Worm (Caenorhabditis elegans) whole organism, L2 larva: ENCODE results near the gene rnp-5.

ENCODE experiments used
- C34F6.9 ChIP-seq: fragments of 150-350 bp; optimal IDR thresholded peaks from 2 replicates; lab custom pipeline; 2014; ENCODE audit warnings: missing biosample characterization, missing genetic modification characterization
- ZK546.5 ChIP-seq: sonication (generic microtip); optimal IDR thresholded peaks from 2 replicates; lab custom pipeline; 2017; ENCODE audit warnings: missing biosample characterization, missing genetic modification characterization
- alr-1 ChIP-seq: fragments of 150-350 bp; optimal IDR thresholded peaks from 2 replicates; lab custom pipeline; 2014; ENCODE audit warnings: missing biosample characterization, missing genetic modification characterization
- ama-1 ChIP-seq: fragments of 150-350 bp; optimal IDR thresholded peaks from 2 replicates; lab custom pipeline; 2018; ENCODE audit warnings: inconsistent platforms
- blmp-1 ChIP-seq: sonication (generic microtip); optimal IDR thresholded peaks from 2 replicates; lab custom pipeline; 2017; ENCODE audit warnings: missing genetic modification characterization, mild to moderate bottlenecking, missing compliant biosample characterization, antibody characterized with exemption, moderate library complexity; ENCODE audit not compliant: insufficient read depth
- ceh-16 ChIP-seq: fragments of 150-350 bp; optimal IDR thresholded peaks from 2 replicates; lab custom pipeline; 2014; ENCODE audit warnings: missing biosample characterization, missing genetic modification characterization
- ceh-82 ChIP-seq: fragments of 150-350 bp; optimal IDR thresholded peaks from 2 replicates; lab custom pipeline; 2014; ENCODE audit warnings: missing biosample characterization, missing genetic modification characterization
- crh-2 ChIP-seq: sonication (generic microtip); optimal IDR thresholded peaks from 2 replicates; lab custom pipeline; 2017; ENCODE audit warnings: missing biosample characterization, missing genetic modification characterization
- dmd-4 ChIP-seq: sonication (generic microtip); optimal IDR thresholded peaks from 2 replicates; lab custom pipeline; 2017; ENCODE audit warnings: missing biosample characterization, missing genetic modification characterization
- elt-3 ChIP-seq: sonication (generic microtip); optimal IDR thresholded peaks from 2 replicates; lab custom pipeline; 2017; ENCODE audit warnings: missing biosample characterization, missing genetic modification characterization
- fos-1 ChIP-seq: fragments of 150-350 bp; optimal IDR thresholded peaks from 2 replicates; lab custom pipeline; 2014; ENCODE audit warnings: missing biosample characterization, missing genetic modification characterization
- gmeb-1 ChIP-seq: fragments of 150-350 bp; optimal IDR thresholded peaks from 2 replicates; lab custom pipeline; 2014; ENCODE audit warnings: missing biosample characterization, missing genetic modification characterization
- lin-11 ChIP-seq: fragments of 150-350 bp; sonication (generic microtip); optimal IDR thresholded peaks from 2 replicates; lab custom pipeline; 2014; ENCODE audit warnings: missing biosample characterization, missing genetic modification characterization, inconsistent platforms, mixed read lengths
- lin-13 ChIP-seq: fragments of 150-350 bp; optimal IDR thresholded peaks from 2 replicates; lab custom pipeline; 2014; ENCODE audit warnings: missing biosample characterization, missing genetic modification reagents, missing genetic modification characterization
- lsy-2 ChIP-seq, 2 experiments: fragments of 150-350 bp in 1 of 2; sonication (generic microtip) in 1 of 2; optimal IDR thresholded peaks; 2 replicates each; lab custom pipeline; 2014 to 2017; ENCODE audit warnings: missing biosample characterization in 2 of 2, missing genetic modification characterization in 2 of 2
- mab-5 ChIP-seq: fragments of 150-350 bp; optimal IDR thresholded peaks from 2 replicates; lab custom pipeline; 2014; ENCODE audit warnings: missing biosample characterization, missing genetic modification characterization
- nhr-11 ChIP-seq: fragments of 150-350 bp; optimal IDR thresholded peaks from 2 replicates; lab custom pipeline; 2014; ENCODE audit warnings: missing biosample characterization, missing genetic modification characterization
- nhr-12 ChIP-seq: fragments of 150-350 bp; optimal IDR thresholded peaks from 2 replicates; lab custom pipeline; 2014; ENCODE audit warnings: missing biosample characterization, missing genetic modification characterization
- nhr-129 ChIP-seq: fragments of 150-350 bp; optimal IDR thresholded peaks from 2 replicates; lab custom pipeline; 2014; ENCODE audit warnings: missing biosample characterization, missing genetic modification characterization
- nhr-21 ChIP-seq: fragments of 150-350 bp; optimal IDR thresholded peaks from 2 replicates; lab custom pipeline; 2014; ENCODE audit warnings: missing biosample characterization, missing genetic modification characterization
- nhr-23 ChIP-seq: fragments of 150-350 bp; optimal IDR thresholded peaks from 2 replicates; lab custom pipeline; 2014; ENCODE audit warnings: missing biosample characterization, missing genetic modification reagents, missing genetic modification characterization
- nhr-237 ChIP-seq: fragments of 150-350 bp; optimal IDR thresholded peaks from 2 replicates; lab custom pipeline; 2014; ENCODE audit warnings: missing biosample characterization, missing genetic modification characterization
- nhr-25 ChIP-seq: fragments of 150-350 bp; sonication (generic microtip); optimal IDR thresholded peaks from 3 replicates; lab custom pipeline; 2014; ENCODE audit warnings: missing biosample characterization, missing genetic modification characterization
- nhr-6 ChIP-seq: fragments of 150-350 bp; optimal IDR thresholded peaks from 2 replicates; lab custom pipeline; 2014; ENCODE audit warnings: missing biosample characterization, missing genetic modification characterization
- nhr-77 ChIP-seq: fragments of 150-350 bp; optimal IDR thresholded peaks from 2 replicates; lab custom pipeline; 2014; ENCODE audit warnings: missing biosample characterization, missing genetic modification characterization
- skn-1 ChIP-seq: sonication (generic microtip); optimal IDR thresholded peaks from 2 replicates; lab custom pipeline; 2017; ENCODE audit warnings: missing biosample characterization, missing genetic modification characterization
- sma-3 ChIP-seq: sonication (generic microtip); optimal IDR thresholded peaks from 2 replicates; lab custom pipeline; 2016; ENCODE audit warnings: missing genetic modification reagents, missing genetic modification characterization, missing compliant biosample characterization
- sma-9 ChIP-seq, 2 experiments: fragments of 150-350 bp in 1 of 2; sonication (generic microtip) in 1 of 2; optimal IDR thresholded peaks; 2 replicates each; lab custom pipeline; 2014 to 2016; ENCODE audit warnings: missing genetic modification characterization in 2 of 2, mild to moderate bottlenecking in 1 of 2, missing biosample characterization in 1 of 2, missing compliant biosample characterization in 1 of 2, missing genetic modification reagents in 1 of 2, moderate library complexity in 1 of 2
- snpc-4 ChIP-seq: fragments of 150-350 bp; optimal IDR thresholded peaks from 2 replicates; lab custom pipeline; 2014; ENCODE audit warnings: missing biosample characterization, missing genetic modification characterization
- unc-39 ChIP-seq: fragments of 150-350 bp; optimal IDR thresholded peaks from 2 replicates; lab custom pipeline; 2014; ENCODE audit warnings: missing biosample characterization, missing genetic modification characterization
- unc-55 ChIP-seq: fragments of 150-350 bp; sonication (generic microtip); optimal IDR thresholded peaks from 3 replicates; lab custom pipeline; 2014; ENCODE audit warnings: missing biosample characterization, missing genetic modification reagents, missing genetic modification characterization
- ztf-1 ChIP-seq: fragments of 200-800 bp; sonication (Bioruptor generic); conservative IDR thresholded peaks from 2 replicates; pipeline ENCODE4 v1.3.6; 2022; ENCODE audit warnings: missing genetic modification characterization, missing compliant biosample characterization
- ztf-4 ChIP-seq: fragments of 150-350 bp; optimal IDR thresholded peaks from 2 replicates; lab custom pipeline; 2014; ENCODE audit warnings: missing biosample characterization, missing genetic modification characterization

Gene rnp-5

DNA sequence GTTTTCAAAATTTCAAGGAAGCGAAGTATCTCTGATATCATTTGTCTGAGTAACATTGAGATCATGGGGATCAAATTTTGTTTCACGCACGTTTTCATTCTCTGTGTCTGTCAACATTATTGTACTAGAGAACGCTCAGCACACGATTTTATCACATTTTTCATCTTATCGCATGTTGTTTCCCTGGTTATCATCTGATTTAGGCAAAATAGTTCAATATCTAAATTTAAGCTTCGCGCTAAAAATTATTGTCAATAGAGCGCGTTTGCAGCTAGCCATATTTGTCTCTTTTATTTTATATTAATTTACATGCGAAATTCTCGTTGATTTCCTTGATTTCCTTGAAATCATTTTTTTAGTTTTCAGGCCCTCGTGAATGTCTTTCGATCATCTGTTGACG lies 8.2 kb downstream of the rnp-5 start, which contains the start of gene K02F3.2 (continued):
- TF ChIP-seq nhr-129 (tag; lab: Kevin White, UChicago) (peak; percentile 66), nhr-6 (no peak), mab-5 (no peak)
- TF ChIP-seq, all 48 proteins: peak for 14

DNA sequence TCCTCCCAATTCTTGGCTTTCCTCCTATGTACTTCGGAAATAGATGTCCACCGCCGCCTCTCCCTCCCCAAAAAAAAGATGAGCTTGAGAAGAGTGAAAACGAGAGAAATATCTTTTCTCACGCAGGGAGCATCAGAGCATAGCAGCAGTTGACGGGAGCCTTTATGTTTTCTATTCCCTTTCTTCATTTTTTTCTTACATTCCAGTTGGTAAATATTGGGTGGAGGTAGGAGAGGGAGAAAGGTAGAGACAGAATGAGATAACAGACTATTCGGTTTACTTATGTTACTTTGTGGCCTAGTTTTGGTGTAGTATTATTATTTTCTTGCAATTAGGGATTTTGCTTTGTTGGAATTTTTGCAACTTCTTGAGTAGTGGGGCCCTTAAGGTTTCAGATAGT lies 9.1 kb downstream of the rnp-5 start:
- TF ChIP-seq unc-55 (GFP tag; lab: Kevin White, UChicago), result peak; percentile 5
- no peak for TF ChIP-seq elt-3 (tag; lab: Kevin White, UChicago)
- TF ChIP-seq C34F6.9, result peak; percentile 2
- no peak for TF ChIP-seq nhr-11 (tag; lab: Kevin White, UChicago)
- TF ChIP-seq lin-13 (GFP tag; lab: Kevin White, UChicago), result no peak
- no peak for TF ChIP-seq alr-1 (tag; lab: Kevin White, UChicago)
- TF ChIP-seq nhr-237 (tag; lab: Kevin White, UChicago), result no peak
- no peak for TF ChIP-seq sma-3 (GFP tag; lab: Kevin White, UChicago)
- TF ChIP-seq nhr-129 (tag; lab: Kevin White, UChicago), result peak; percentile 48
- TF ChIP-seq, all 48 proteins: peak for 3

DNA sequence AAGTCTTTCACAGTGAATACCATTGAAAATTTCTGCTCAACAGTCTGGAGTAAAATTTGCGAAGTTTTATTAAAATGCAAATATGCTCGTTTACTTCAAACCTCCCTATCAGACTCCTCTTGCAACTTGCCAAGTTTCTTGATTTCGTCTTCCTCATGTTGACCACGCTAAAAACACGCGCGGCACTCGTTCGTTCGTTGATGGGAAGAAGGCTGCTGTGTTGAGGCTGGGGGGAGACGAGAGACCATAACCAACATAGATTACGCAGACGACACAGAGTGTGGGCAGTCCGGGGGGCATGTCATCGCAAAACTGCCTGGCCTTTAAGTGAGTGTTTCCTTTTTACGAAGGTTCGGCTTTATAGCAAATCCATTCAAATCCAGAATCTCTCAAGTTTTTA lies 9.7 kb downstream of the rnp-5 start:
- TF ChIP-seq crh-2 (tag; lab: Kevin White, UChicago), result no peak
- no peak for TF ChIP-seq unc-39 (tag; lab: Kevin White, UChicago)
- TF ChIP-seq snpc-4 (tag; lab: Kevin White, UChicago), result no peak
- no peak for TF ChIP-seq nhr-12 (tag; lab: Kevin White, UChicago)
- TF ChIP-seq lsy-2 (tag; optimal IDR thresholded peaks at IDR 0.05; lab: Kevin White, UChicago), result peak in 1 of 2 experiments; percentile 18
- peak; percentile 19 for TF ChIP-seq C34F6.9
- TF ChIP-seq ztf-4 (tag; lab: Kevin White, UChicago), result no peak
- no peak for TF ChIP-seq nhr-77 (tag; lab: Kevin White, UChicago)
- TF ChIP-seq nhr-6, result no peak
- TF ChIP-seq dmd-4 (tag; lab: Kevin White, UChicago), result no peak
- TF ChIP-seq nhr-11 (tag; lab: Kevin White, UChicago), result no peak
- no peak for TF ChIP-seq skn-1 (tag; lab: Kevin White, UChicago)
- no peak for TF ChIP-seq ceh-82 (tag; lab: Kevin White, UChicago)
- TF ChIP-seq ztf-1 (GFP tag; lab: Robert Waterston, UW), result no peak
- peak; percentile 65 for TF ChIP-seq sma-9 (GFP tag; optimal IDR thresholded peaks at IDR 0.05; lab: Kevin White, UChicago)
- TF ChIP-seq sma-9 (tag; optimal IDR thresholded peaks at IDR 0.05; lab: Kevin White, UChicago), result no peak
- no peak for TF ChIP-seq nhr-23 (tag; lab: Kevin White, UChicago)
- TF ChIP-seq ZK546.5 (tag; lab: Kevin White, UChicago), result no peak
- TF ChIP-seq nhr-25 (tag; lab: Kevin White, UChicago), result peak; percentile 35
- no peak for TF ChIP-seq alr-1 (tag; lab: Kevin White, UChicago)
- peak; percentile 68 for TF ChIP-seq fos-1 (tag; lab: Kevin White, UChicago)
- no peak for TF ChIP-seq nhr-237 (tag; lab: Kevin White, UChicago)
- peak; percentile 51 for TF ChIP-seq nhr-129 (tag; lab: Kevin White, UChicago)
- peak; percentile 71 for TF ChIP-seq nhr-21
- peak; percentile 3 for TF ChIP-seq lin-11 (tag; lab: Kevin White, UChicago)
- TF ChIP-seq, all 48 proteins: peak for 8

DNA sequence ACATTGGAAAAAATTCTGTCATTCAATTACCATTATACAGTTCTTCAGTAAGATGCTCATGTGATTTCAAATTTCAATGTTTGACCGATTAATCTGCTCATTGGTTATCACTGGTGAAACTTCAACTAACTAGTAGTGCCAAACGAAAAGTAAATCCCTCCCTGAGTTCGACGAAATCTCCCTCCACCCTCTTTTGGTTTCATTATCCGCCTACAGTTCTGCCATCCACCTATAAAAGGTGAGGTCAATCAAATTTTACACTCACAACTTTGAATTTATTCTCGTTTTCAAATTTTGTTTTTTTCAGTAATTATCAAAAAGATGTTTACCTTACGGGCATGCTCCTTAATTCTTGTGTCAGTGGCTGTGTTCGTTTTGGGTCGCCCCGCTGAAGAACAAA lies 11.1 kb downstream of the rnp-5 start, which contains the start of gene far-8:
far-8 (plus strand) TSS at position 301 of the 400 bp plus-strand sequence.
- TF ChIP-seq blmp-1 (no peak), nhr-21 (no peak), nhr-129 (tag; lab: Kevin White, UChicago) (no peak), ama-1 (lab: Kevin White, UChicago) (no peak), mab-5 (no peak), gmeb-1 (tag; lab: Kevin White, UChicago) (no peak)

DNA sequence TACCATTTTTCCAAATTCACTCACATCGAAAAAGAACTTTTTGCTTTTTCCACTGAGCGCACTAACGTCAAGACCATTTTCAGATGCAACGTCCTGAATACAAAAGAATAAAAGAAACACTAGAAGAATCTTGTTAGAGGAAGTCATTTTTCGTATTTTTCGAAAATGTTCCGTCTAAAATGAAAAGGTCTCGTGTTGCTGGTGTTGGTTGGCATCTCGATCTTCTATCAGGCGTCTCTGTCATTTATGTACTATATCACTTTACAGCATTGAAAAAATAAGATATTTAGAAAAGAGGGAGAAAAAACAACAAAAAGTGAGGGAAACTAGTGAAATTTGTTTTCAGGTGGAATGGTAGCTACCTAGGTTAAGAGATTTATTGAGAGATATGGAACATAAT lies 12.5 kb downstream of the rnp-5 start, which contains the start of gene K02F3.9:
K02F3.9 (minus strand) TSS at position 190 of the 400 bp plus-strand sequence.
- no peak for TF ChIP-seq ceh-16
- TF ChIP-seq lin-11 (tag; lab: Kevin White, UChicago), result no peak
- TF ChIP-seq ztf-1 (GFP tag; lab: Robert Waterston, UW), result no peak
